Fruit fly (Drosophila melanogaster) whole organism, embryonic: ENCODE measurements around the gene siz.

Experiments
- Adf1 ChIP-seq: fragments of 200-800 bp; sonication (Bioruptor generic); IDR thresholded peaks from 2 replicates; pipeline ENCODE4 v1.3.6; 2022; ENCODE audit warnings: missing biosample characterization, missing genetic modification characterization
- Bgb ChIP-seq: fragments of 200-800 bp; sonication (Bioruptor generic); IDR thresholded peaks from 2 replicates; pipeline ENCODE4 v1.3.6; 2022; ENCODE audit warnings: missing biosample characterization, missing genetic modification characterization; ENCODE audit not compliant: partially characterized antibody
- C15 ChIP-seq: fragments of 200-800 bp; sonication (Bioruptor generic); IDR thresholded peaks from 3 replicates; pipeline ENCODE4 v1.3.6; 2022; ENCODE audit warnings: missing biosample characterization, missing genetic modification characterization
- CG10366 ChIP-seq: fragments of 200-800 bp; sonication (Bioruptor generic); IDR thresholded peaks from 2 replicates; pipeline ENCODE4 v1.3.6; 2022; ENCODE audit warnings: missing biosample characterization, missing genetic modification characterization
- CG11085 ChIP-seq: fragments of 200-800 bp; sonication (Bioruptor generic); IDR thresholded peaks from 2 replicates; pipeline ENCODE4 v1.3.6; 2022; ENCODE audit warnings: missing biosample characterization, missing genetic modification characterization
- CG12769 ChIP-seq: fragments of 200-800 bp; sonication (Bioruptor generic); optimal IDR thresholded peaks from 2 replicates; lab custom pipeline; 2019; ENCODE audit warnings: missing biosample characterization, mild to moderate bottlenecking, missing genetic modification characterization, moderate library complexity
- CG16779 ChIP-seq: fragments of 200-800 bp; sonication (Bioruptor generic); IDR thresholded peaks from 2 replicates; pipeline ENCODE4 v1.3.6; 2022; ENCODE audit warnings: missing biosample characterization, missing genetic modification characterization
- CG17186 ChIP-seq: fragments of 200-800 bp; sonication (Bioruptor generic); optimal IDR thresholded peaks from 3 replicates; lab custom pipeline; 2017; ENCODE audit warnings: missing biosample characterization, missing genetic modification reagents, missing genetic modification characterization
- CG18619 ChIP-seq: fragments of 200-800 bp; sonication (Bioruptor generic); optimal IDR thresholded peaks from 3 replicates; lab custom pipeline; 2017; ENCODE audit warnings: missing biosample characterization, mild to moderate bottlenecking, missing genetic modification characterization
- CG2712 ChIP-seq: fragments of 200-800 bp; optimal IDR thresholded peaks from 3 replicates; lab custom pipeline; 2019; ENCODE audit warnings: missing biosample characterization, mild to moderate bottlenecking, missing genetic modification characterization, moderate library complexity
- CG31441 ChIP-seq: fragments of 200-800 bp; sonication (Bioruptor generic); IDR thresholded peaks from 2 replicates; pipeline ENCODE4 v1.3.6; 2022; ENCODE audit warnings: missing biosample characterization, missing genetic modification characterization
- CG32767 ChIP-seq: fragments of 200-800 bp; sonication (Bioruptor generic); IDR thresholded peaks from 2 replicates; pipeline ENCODE4 v1.3.6; 2022; ENCODE audit warnings: missing biosample characterization, missing genetic modification characterization
- CG6683 ChIP-seq: fragments of 200-800 bp; sonication (Bioruptor generic); optimal IDR thresholded peaks from 2 replicates; lab custom pipeline; 2017; ENCODE audit warnings: missing biosample characterization, mild to moderate bottlenecking, missing genetic modification characterization, missing genetic modification reagents
- CG6854 ChIP-seq: fragments of 200-800 bp; sonication (Bioruptor generic); optimal IDR thresholded peaks from 3 replicates; lab custom pipeline; 2017; ENCODE audit warnings: missing biosample characterization, mild to moderate bottlenecking, missing genetic modification characterization
- CG7839 ChIP-seq: fragments of 200-800 bp; sonication (Bioruptor generic); optimal IDR thresholded peaks from 3 replicates; lab custom pipeline; 2018; ENCODE audit warnings: missing biosample characterization, mild to moderate bottlenecking, missing genetic modification characterization, moderate library complexity
- CG7987 ChIP-seq: fragments of 200-800 bp; sonication (Bioruptor generic); optimal IDR thresholded peaks from 2 replicates; lab custom pipeline; 2018; ENCODE audit warnings: missing biosample characterization, mild to moderate bottlenecking, missing genetic modification characterization, moderate library complexity
- CG8290 ChIP-seq, 3 experiments: fragments of 200-800 bp; sonication (Bioruptor generic); optimal IDR thresholded peaks; 2 replicates each; lab custom pipeline; 2016 to 2019; ENCODE audit warnings: missing biosample characterization in 3 of 3, missing genetic modification characterization in 3 of 3, mild to moderate bottlenecking in 2 of 3, moderate library complexity in 1 of 3
- CG9876 ChIP-seq: fragments of 200-800 bp; sonication (Bioruptor generic); optimal IDR thresholded peaks from 2 replicates; lab custom pipeline; 2016; ENCODE audit warnings: missing biosample characterization, missing genetic modification characterization
- Dad ChIP-seq: fragments of 200-800 bp; sonication (Bioruptor generic); optimal IDR thresholded peaks from 3 replicates; lab custom pipeline; 2016; ENCODE audit warnings: missing biosample characterization, missing genetic modification characterization
- HmgD ChIP-seq: fragments of 200-800 bp; sonication (Bioruptor generic); optimal IDR thresholded peaks from 3 replicates; lab custom pipeline; 2016; ENCODE audit warnings: missing biosample characterization, missing genetic modification characterization
- NK7.1 ChIP-seq: fragments of 200-800 bp; sonication (Bioruptor generic); optimal IDR thresholded peaks from 3 replicates; lab custom pipeline; 2016; ENCODE audit warnings: missing biosample characterization, missing genetic modification characterization
- Oaz ChIP-seq: fragments of 200-800 bp; sonication (Bioruptor generic); IDR thresholded peaks from 2 replicates; pipeline ENCODE4 v1.3.6; 2022; ENCODE audit warnings: missing biosample characterization, missing genetic modification characterization
- Oli ChIP-seq: fragments of 200-800 bp; sonication (Bioruptor generic); optimal IDR thresholded peaks from 2 replicates; lab custom pipeline; 2018; ENCODE audit warnings: missing biosample characterization, mild to moderate bottlenecking, missing genetic modification characterization, moderate library complexity
- Optix ChIP-seq: fragments of 200-800 bp; sonication (Bioruptor generic); IDR thresholded peaks from 3 replicates; pipeline ENCODE4 v1.3.6; 2022; ENCODE audit warnings: missing biosample characterization, missing genetic modification characterization
- Ptx1 ChIP-seq: fragments of 200-800 bp; sonication (Bioruptor generic); IDR thresholded peaks from 2 replicates; pipeline ENCODE4 v1.3.6; 2022; ENCODE audit warnings: missing biosample characterization, missing genetic modification characterization
- Ravus ChIP-seq: fragments of 200-800 bp; sonication (Bioruptor generic); IDR thresholded peaks from 2 replicates; pipeline ENCODE4 v1.3.6; 2022; ENCODE audit warnings: missing biosample characterization, missing genetic modification characterization
- Scr ChIP-seq: fragments of 200-800 bp; sonication (Bioruptor generic); IDR thresholded peaks from 2 replicates; pipeline ENCODE4 v1.3.6; 2022; ENCODE audit warnings: missing biosample characterization, missing genetic modification characterization; ENCODE audit not compliant: partially characterized antibody
- Sox102F ChIP-seq: fragments of 200-800 bp; sonication (Bioruptor generic); optimal IDR thresholded peaks from 2 replicates; lab custom pipeline; 2018; ENCODE audit warnings: missing biosample characterization, mild to moderate bottlenecking, missing genetic modification characterization, moderate library complexity
- TFAM ChIP-seq: fragments of 200-800 bp; sonication (Bioruptor generic); optimal IDR thresholded peaks from 2 replicates; lab custom pipeline; 2017; ENCODE audit warnings: missing biosample characterization, missing genetic modification characterization, inconsistent platforms
- Taf1 ChIP-seq: fragments of 200-800 bp; sonication (Bioruptor generic); IDR thresholded peaks from 2 replicates; pipeline ENCODE4 v1.3.6; 2022; ENCODE audit warnings: missing biosample characterization, missing genetic modification characterization
- abd-A ChIP-seq: fragments of 200-800 bp; sonication (Bioruptor generic); optimal IDR thresholded peaks from 3 replicates; lab custom pipeline; 2019; ENCODE audit warnings: missing biosample characterization, mild to moderate bottlenecking, missing genetic modification characterization, moderate library complexity
- ase ChIP-seq: fragments of 200-800 bp; sonication (Bioruptor generic); IDR thresholded peaks from 3 replicates; pipeline ENCODE4 v1.3.6; 2022; ENCODE audit warnings: missing biosample characterization, missing genetic modification characterization
- az2 ChIP-seq: fragments of 200-800 bp; sonication (Bioruptor generic); optimal IDR thresholded peaks from 3 replicates; lab custom pipeline; 2016; ENCODE audit warnings: missing biosample characterization, missing genetic modification characterization
- chn ChIP-seq: fragments of 200-800 bp; sonication (Bioruptor generic); optimal IDR thresholded peaks from 2 replicates; lab custom pipeline; 2016; ENCODE audit warnings: missing biosample characterization, missing genetic modification characterization
- crc ChIP-seq: fragments of 200-800 bp; sonication (Bioruptor generic); optimal IDR thresholded peaks from 2 replicates; lab custom pipeline; 2016; ENCODE audit warnings: missing biosample characterization, missing genetic modification characterization
- dan ChIP-seq: fragments of 200-800 bp; sonication (Bioruptor generic); IDR thresholded peaks from 2 replicates; pipeline ENCODE4 v1.3.6; 2022; ENCODE audit warnings: missing biosample characterization, missing genetic modification characterization
- dmrt11E ChIP-seq: fragments of 200-800 bp; sonication (Bioruptor generic); optimal IDR thresholded peaks from 3 replicates; lab custom pipeline; 2018; ENCODE audit warnings: missing biosample characterization, mild to moderate bottlenecking, missing genetic modification characterization, moderate library complexity
- fd102C ChIP-seq: fragments of 200-800 bp; sonication (Bioruptor generic); optimal IDR thresholded peaks from 2 replicates; lab custom pipeline; 2018; ENCODE audit warnings: missing biosample characterization, mild to moderate bottlenecking, missing genetic modification characterization, moderate library complexity
- gcm2 ChIP-seq: fragments of 200-800 bp; sonication (Bioruptor generic); optimal IDR thresholded peaks from 2 replicates; lab custom pipeline; 2016; ENCODE audit warnings: missing biosample characterization, missing genetic modification characterization
- jigr1 ChIP-seq: fragments of 200-800 bp; sonication (Bioruptor generic); IDR thresholded peaks from 3 replicates; pipeline ENCODE4 v1.3.6; 2022; ENCODE audit warnings: missing biosample characterization, missing genetic modification characterization
- jing ChIP-seq: fragments of 200-800 bp; sonication (Bioruptor generic); optimal IDR thresholded peaks from 2 replicates; lab custom pipeline; 2018; ENCODE audit warnings: missing biosample characterization, mild to moderate bottlenecking, missing genetic modification characterization
- lab ChIP-seq: fragments of 200-800 bp; sonication (Bioruptor generic); optimal IDR thresholded peaks from 3 replicates; lab custom pipeline; 2017; ENCODE audit warnings: missing biosample characterization, missing genetic modification characterization, mild to moderate bottlenecking, moderate library complexity, missing genetic modification reagents
- mam ChIP-seq: fragments of 200-800 bp; sonication (Bioruptor generic); optimal IDR thresholded peaks from 3 replicates; lab custom pipeline; 2016; ENCODE audit warnings: missing biosample characterization, missing genetic modification characterization
- pfk ChIP-seq: fragments of 200-800 bp; sonication (Bioruptor generic); optimal IDR thresholded peaks from 2 replicates; lab custom pipeline; 2018; ENCODE audit warnings: missing biosample characterization, mild to moderate bottlenecking, missing genetic modification characterization, moderate library complexity
- pnt ChIP-seq: fragments of 200-800 bp; sonication (Bioruptor generic); optimal IDR thresholded peaks from 3 replicates; lab custom pipeline; 2016; ENCODE audit warnings: missing biosample characterization, missing genetic modification characterization
- sens-2 ChIP-seq: fragments of 200-800 bp; sonication (Bioruptor generic); IDR thresholded peaks from 2 replicates; pipeline ENCODE4 v1.3.6; 2022; ENCODE audit warnings: missing biosample characterization, missing genetic modification characterization
- sna ChIP-seq: fragments of 200-800 bp; sonication (Bioruptor generic); IDR thresholded peaks from 2 replicates; pipeline ENCODE4 v1.3.6; 2022; ENCODE audit warnings: missing biosample characterization, missing genetic modification characterization; ENCODE audit not compliant: partially characterized antibody
- tin ChIP-seq: fragments of 200-800 bp; sonication (Bioruptor generic); optimal IDR thresholded peaks from 3 replicates; lab custom pipeline; 2016; ENCODE audit warnings: missing biosample characterization, missing genetic modification characterization
- wek ChIP-seq: fragments of 200-800 bp; sonication (Bioruptor generic); optimal IDR thresholded peaks from 3 replicates; lab custom pipeline; 2018; ENCODE audit warnings: missing biosample characterization, mild to moderate bottlenecking, missing genetic modification characterization, moderate library complexity

Gene siz

dm6 chr3L:21009405-21010120 lies 24.8 kb upstream of the siz start (continued):
- TF ChIP-seq crc (no peak), CG18619 (GFP tag; lab: Kevin White, UChicago) (peak; percentile 27), Dad (GFP tag; lab: Kevin White, UChicago) (peak; percentile 4), Ptx1 (GFP tag; lab: Robert Waterston, UW) (peak; percentile 59), CG6854 (GFP tag; lab: Kevin White, UChicago) (peak; percentile 43), Bgb (peak; percentile 51; the same call in 1 of the 2 replicates), mam (GFP tag; lab: Kevin White, UChicago) (peak; percentile 60), CG32767 (GFP tag; lab: Robert Waterston, UW) (peak; percentile 61; the same call in 1 of the 2 replicates), Oaz (no peak), C15 (GFP tag; lab: Robert Waterston, UW) (no peak), CG10366 (GFP tag; lab: Robert Waterston, UW) (peak; percentile 69), CG31441 (GFP tag; lab: Robert Waterston, UW) (no peak; the same call in 1 of the 2 replicates), dan (no peak), Taf1 (GFP tag; lab: Robert Waterston, UW) (peak; percentile 65), Optix (GFP tag; lab: Robert Waterston, UW) (peak; percentile 67; the same call in 2 of the 3 replicates), CG9876 (GFP tag; lab: Kevin White, UChicago) (no peak), abd-A (tag; lab: Kevin White, UChicago) (no peak), dmrt11E (peak; percentile 16), CG8290 (GFP tag; optimal IDR thresholded peaks at IDR 0.05; lab: Kevin White, UChicago) (no peak), CG8290 (tag; optimal IDR thresholded peaks at IDR 0.05; lab: Kevin White, UChicago) (peak in 1 of 2 experiments; percentile 15), fd102C (no peak), pnt (GFP tag; lab: Kevin White, UChicago) (peak; percentile 5), CG11085 (GFP tag; lab: Robert Waterston, UW) (no peak), HmgD (GFP tag; lab: Kevin White, UChicago) (no peak), CG7987 (no peak), Scr (0 out of 2 replicates have a peak, but pooled peaks have one; percentile 16), sna (GFP tag; lab: Robert Waterston, UW) (no peak), wek (GFP tag; lab: Kevin White, UChicago) (no peak), Adf1 (GFP tag; lab: Robert Waterston, UW) (peak; percentile 62), gcm2 (GFP tag; lab: Kevin White, UChicago) (no peak), pfk (GFP tag; lab: Kevin White, UChicago) (no peak), sens-2 (GFP tag; lab: Robert Waterston, UW) (peak; percentile 79), Sox102F (GFP tag; lab: Kevin White, UChicago) (peak; percentile 66), jing (GFP tag; lab: Kevin White, UChicago) (no peak), CG6683 (GFP tag; lab: Kevin White, UChicago) (no peak), CG17186 (GFP tag; lab: Kevin White, UChicago) (no peak), CG2712 (tag; lab: Kevin White, UChicago) (no peak), CG12769 (tag; lab: Kevin White, UChicago) (peak; percentile 30), NK7.1 (GFP tag; lab: Kevin White, UChicago) (peak; percentile 34), TFAM (GFP tag; lab: Kevin White, UChicago) (no peak), ase (GFP tag; lab: Robert Waterston, UW) (no peak; the same call in 2 of the 3 replicates), chn (peak; percentile 28), CG16779 (GFP tag; lab: Robert Waterston, UW) (no peak), tin (GFP tag; lab: Kevin White, UChicago) (peak; percentile 22), Oli (peak; percentile 55), az2 (GFP tag; lab: Kevin White, UChicago) (peak; percentile 31), Ravus (GFP tag; lab: Robert Waterston, UW) (no peak), CG7839 (peak; percentile 41), lab (peak; percentile 70), jigr1 (GFP tag; lab: Robert Waterston, UW) (no peak)
